Worm (Caenorhabditis elegans) whole organism, L3 larva: ENCODE results near the gene pkn-1.

Experiments used
- ZK546.5 ChIP-seq: sonication (generic microtip); optimal IDR thresholded peaks from 2 replicates; lab custom pipeline; 2017; ENCODE audit warnings: missing biosample characterization, missing genetic modification characterization
- ama-1 ChIP-seq: fragments of 150-350 bp; optimal IDR thresholded peaks from 2 replicates; lab custom pipeline; 2018
- ceh-16 ChIP-seq: sonication (generic microtip); optimal IDR thresholded peaks from 2 replicates; lab custom pipeline; 2017; ENCODE audit warnings: missing biosample characterization, missing genetic modification characterization
- ceh-28 ChIP-seq: fragments of 150-350 bp; optimal IDR thresholded peaks from 2 replicates; lab custom pipeline; 2014; ENCODE audit warnings: missing biosample characterization, missing genetic modification reagents, missing genetic modification characterization
- ceh-82 ChIP-seq: fragments of 150-350 bp; optimal IDR thresholded peaks from 2 replicates; lab custom pipeline; 2014; ENCODE audit warnings: missing biosample characterization, missing genetic modification characterization
- ceh-9 ChIP-seq: sonication (generic microtip); optimal IDR thresholded peaks from 2 replicates; lab custom pipeline; 2018; ENCODE audit warnings: missing biosample characterization, missing genetic modification characterization
- daf-12 ChIP-seq: fragments of 150-350 bp; optimal IDR thresholded peaks from 2 replicates; lab custom pipeline; 2014; ENCODE audit warnings: missing biosample characterization, missing genetic modification reagents, missing genetic modification characterization
- elt-1 ChIP-seq: fragments of 150-350 bp; optimal IDR thresholded peaks from 2 replicates; lab custom pipeline; 2014; ENCODE audit warnings: missing biosample characterization, missing genetic modification characterization
- elt-2 ChIP-seq: sonication (generic microtip); optimal IDR thresholded peaks from 2 replicates; lab custom pipeline; 2016; ENCODE audit warnings: missing genetic modification reagents, mild to moderate bottlenecking, missing genetic modification characterization, missing compliant biosample characterization
- elt-3 ChIP-seq, 3 experiments: fragments of 150-350 bp in 1 of 3; sonication (generic microtip) in 2 of 3; optimal IDR thresholded peaks; 2 replicates in 2 of 3; 4 replicates in 1 of 3; lab custom pipeline; 2014 to 2017; ENCODE audit warnings: missing biosample characterization in 3 of 3, missing genetic modification characterization in 3 of 3
- fkh-10 ChIP-seq: sonication (generic microtip); optimal IDR thresholded peaks from 2 replicates; lab custom pipeline; 2017; ENCODE audit warnings: missing biosample characterization, missing genetic modification reagents, missing genetic modification characterization
- fkh-2 ChIP-seq: fragments of 150-350 bp; optimal IDR thresholded peaks from 2 replicates; lab custom pipeline; 2014; ENCODE audit warnings: missing biosample characterization, missing genetic modification reagents, missing genetic modification characterization
- fos-1 ChIP-seq: fragments of 150-350 bp; optimal IDR thresholded peaks from 2 replicates; lab custom pipeline; 2014; ENCODE audit warnings: missing biosample characterization, missing genetic modification characterization
- hmg-11 ChIP-seq: sonication (generic microtip); optimal IDR thresholded peaks from 2 replicates; lab custom pipeline; 2016; ENCODE audit warnings: missing genetic modification characterization, missing compliant biosample characterization
- jun-1 ChIP-seq: fragments of 150-350 bp; optimal IDR thresholded peaks from 2 replicates; lab custom pipeline; 2014; ENCODE audit warnings: missing biosample characterization, missing genetic modification reagents, missing genetic modification characterization
- lin-15B ChIP-seq: fragments of 150-350 bp; optimal IDR thresholded peaks from 2 replicates; lab custom pipeline; 2014; ENCODE audit warnings: missing biosample characterization, missing genetic modification characterization
- lin-39 ChIP-seq: fragments of 150-350 bp; optimal IDR thresholded peaks from 2 replicates; lab custom pipeline; 2018; ENCODE audit warnings: missing biosample characterization, missing genetic modification reagents, missing genetic modification characterization
- lsy-12 ChIP-seq: sonication (generic microtip); optimal IDR thresholded peaks from 2 replicates; lab custom pipeline; 2016; ENCODE audit warnings: mild to moderate bottlenecking, missing genetic modification characterization, missing compliant biosample characterization
- mdl-1 ChIP-seq: fragments of 150-350 bp; optimal IDR thresholded peaks from 2 replicates; lab custom pipeline; 2014; ENCODE audit warnings: missing biosample characterization, missing genetic modification characterization
- mml-1 ChIP-seq: fragments of 150-350 bp; sonication (generic microtip); optimal IDR thresholded peaks from 3 replicates; lab custom pipeline; 2014; ENCODE audit warnings: missing biosample characterization, missing genetic modification characterization
- nfya-1 ChIP-seq: sonication (generic microtip); optimal IDR thresholded peaks from 2 replicates; lab custom pipeline; 2017; ENCODE audit warnings: missing genetic modification characterization, mild to moderate bottlenecking, missing compliant biosample characterization, antibody characterized with exemption, moderate library complexity; ENCODE audit not compliant: insufficient read depth
- nhr-11 ChIP-seq: fragments of 150-350 bp; optimal IDR thresholded peaks from 2 replicates; lab custom pipeline; 2014; ENCODE audit warnings: missing biosample characterization, missing genetic modification characterization
- nhr-12 ChIP-seq: fragments of 150-350 bp; optimal IDR thresholded peaks from 2 replicates; lab custom pipeline; 2014; ENCODE audit warnings: missing biosample characterization, missing genetic modification characterization
- nhr-23 ChIP-seq: fragments of 150-350 bp; optimal IDR thresholded peaks from 2 replicates; lab custom pipeline; 2014; ENCODE audit warnings: missing biosample characterization, missing genetic modification reagents, missing genetic modification characterization
- nhr-43 ChIP-seq: sonication (generic microtip); optimal IDR thresholded peaks from 2 replicates; lab custom pipeline; 2016; ENCODE audit warnings: mild to moderate bottlenecking, missing genetic modification characterization, missing compliant biosample characterization; ENCODE audit not compliant: poor library complexity, severe bottlenecking
- nhr-67 ChIP-seq: fragments of 150-350 bp; optimal IDR thresholded peaks from 2 replicates; lab custom pipeline; 2014; ENCODE audit warnings: missing biosample characterization, missing genetic modification characterization
- nhr-76 ChIP-seq: fragments of 150-350 bp; sonication (generic microtip); optimal IDR thresholded peaks from 5 replicates; lab custom pipeline; 2014; ENCODE audit warnings: missing biosample characterization, missing genetic modification characterization
- nhr-77 ChIP-seq: fragments of 150-350 bp; optimal IDR thresholded peaks from 2 replicates; lab custom pipeline; 2014; ENCODE audit warnings: missing biosample characterization, missing genetic modification characterization
- pha-4 ChIP-seq: fragments of 150-350 bp; optimal IDR thresholded peaks from 2 replicates; lab custom pipeline; 2014; ENCODE audit warnings: missing biosample characterization, missing genetic modification reagents, missing genetic modification characterization
- pqm-1 ChIP-seq: fragments of 150-350 bp; optimal IDR thresholded peaks from 2 replicates; lab custom pipeline; 2017; ENCODE audit warnings: missing biosample characterization, missing genetic modification characterization, inconsistent platforms
- sea-2 ChIP-seq: fragments of 150-350 bp; sonication (generic microtip); optimal IDR thresholded peaks from 4 replicates; lab custom pipeline; 2014; ENCODE audit warnings: missing biosample characterization, missing genetic modification reagents, missing genetic modification characterization
- skn-1 ChIP-seq: fragments of 150-350 bp; optimal IDR thresholded peaks from 2 replicates; lab custom pipeline; 2014; ENCODE audit warnings: missing biosample characterization, missing genetic modification characterization
- snpc-4 ChIP-seq: fragments of 150-350 bp; optimal IDR thresholded peaks from 2 replicates; lab custom pipeline; 2014; ENCODE audit warnings: missing biosample characterization, missing genetic modification characterization
- tbx-2 ChIP-seq: sonication (generic microtip); optimal IDR thresholded peaks from 2 replicates; lab custom pipeline; 2016; ENCODE audit warnings: mild to moderate bottlenecking, missing genetic modification characterization, missing compliant biosample characterization
- unc-39 ChIP-seq: sonication (generic microtip); optimal IDR thresholded peaks from 4 replicates; lab custom pipeline; 2017; ENCODE audit warnings: missing biosample characterization, missing genetic modification characterization
- unc-62 ChIP-seq: fragments of 150-350 bp; sonication (generic microtip); optimal IDR thresholded peaks from 4 replicates; lab custom pipeline; 2014; ENCODE audit warnings: missing biosample characterization, missing genetic modification reagents, missing genetic modification characterization
- ztf-11 ChIP-seq: fragments of 150-350 bp; optimal IDR thresholded peaks from 2 replicates; lab custom pipeline; 2014; ENCODE audit warnings: missing biosample characterization, missing genetic modification characterization
- ztf-4 ChIP-seq: fragments of 150-350 bp; optimal IDR thresholded peaks from 2 replicates; lab custom pipeline; 2014; ENCODE audit warnings: missing biosample characterization, missing genetic modification characterization

pkn-1 gene

DNA sequence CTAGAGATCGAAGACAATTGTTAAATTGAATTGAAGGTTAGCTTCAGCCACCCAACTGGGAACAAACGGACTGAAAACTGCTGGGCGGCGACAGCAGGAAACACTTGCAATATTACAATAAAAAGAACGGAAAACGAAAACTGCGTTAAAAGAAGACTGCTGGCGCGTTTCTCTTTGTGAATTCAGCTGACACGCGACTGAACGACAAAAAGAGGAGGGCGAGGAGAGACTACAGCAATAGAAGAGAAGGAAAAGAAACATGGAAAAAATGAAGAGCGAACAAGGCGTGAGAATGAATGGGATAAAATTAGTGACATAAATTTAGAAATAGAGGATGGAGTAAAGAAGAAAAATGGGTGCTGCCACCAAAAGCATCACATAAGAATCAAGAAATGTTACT lies 19.4 kb upstream of the pkn-1 start (continued):
- TF ChIP-seq ztf-4 (tag; lab: Kevin White, UChicago) (peak; percentile 1), nhr-23 (peak; percentile 98), fkh-2 (tag; lab: Kevin White, UChicago) (no peak), ZK546.5 (tag; lab: Kevin White, UChicago) (no peak), jun-1 (tag; lab: Kevin White, UChicago) (peak; percentile 86), fkh-10 (GFP tag; lab: Kevin White, UChicago) (peak; percentile 69), unc-39 (tag; lab: Kevin White, UChicago) (no peak), elt-1 (tag; lab: Kevin White, UChicago) (peak; percentile 5), skn-1 (tag; lab: Kevin White, UChicago) (peak; percentile 61), ceh-82 (tag; lab: Kevin White, UChicago) (peak; percentile 53), ceh-28 (tag; lab: Kevin White, UChicago) (peak; percentile 73), mml-1 (tag; lab: Kevin White, UChicago) (no peak), lin-39 (peak; percentile 57), mdl-1 (peak; percentile 82), ceh-9 (no peak), elt-3 (tag; optimal IDR thresholded peaks at IDR 0.05; lab: Kevin White, UChicago) (no peak), daf-12 (tag; lab: Kevin White, UChicago) (no peak), ceh-16 (no peak), nhr-76 (tag; lab: Kevin White, UChicago) (no peak)

- TF ChIP-seq nhr-12 (tag; lab: Kevin White, UChicago) (no peak), pha-4 (tag; lab: Kevin White, UChicago) (peak; percentile 32), sea-2 (GFP tag; lab: Kevin White, UChicago) (no peak), unc-62 (GFP tag; lab: Kevin White, UChicago) (no peak), pqm-1 (peak; percentile 5), nhr-11 (tag; lab: Kevin White, UChicago) (no peak), nhr-67 (no peak), nhr-43 (tag; lab: Kevin White, UChicago) (no peak), fkh-2 (tag; lab: Kevin White, UChicago) (no peak), tbx-2 (no peak), nhr-23 (no peak), elt-2 (tag; lab: Kevin White, UChicago) (peak; percentile 54), ceh-28 (tag; lab: Kevin White, UChicago) (no peak), ceh-9 (no peak), jun-1 (tag; lab: Kevin White, UChicago) (no peak), lsy-12 (tag; lab: Kevin White, UChicago) (no peak), hmg-11 (no peak), ztf-11 (tag; lab: Kevin White, UChicago) (no peak), skn-1 (tag; lab: Kevin White, UChicago) (no peak), nfya-1 (tag; lab: Kevin White, UChicago) (no peak)
Observed at ce11 chrX:10379678-10380077, 17.4 kb upstream of the pkn-1 start, which contains the start of gene rme-4. Gene rme-4, minus strand, starts transcription at chrX:10379845.

DNA sequence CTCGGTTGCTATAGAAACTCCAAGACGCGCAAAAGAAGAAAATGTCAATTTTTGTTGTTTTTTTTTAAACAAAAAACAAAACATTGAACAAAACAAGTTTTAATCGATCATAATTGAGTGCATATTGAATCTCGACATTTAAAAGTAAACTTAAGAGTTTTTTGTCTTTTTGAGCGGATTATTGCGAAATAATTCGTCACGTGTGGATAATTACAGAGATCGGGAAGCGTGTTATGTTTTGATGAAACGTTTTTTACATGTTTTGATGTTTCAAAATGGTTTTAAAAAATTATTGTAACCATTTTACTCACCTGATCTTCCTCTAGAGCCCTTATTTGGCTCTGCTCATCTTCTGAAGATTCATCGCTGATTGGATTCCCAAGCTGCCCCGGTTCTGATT lies 11.0 kb upstream of the pkn-1 start:
- peak; percentile 33 for TF ChIP-seq skn-1 (tag; lab: Kevin White, UChicago)
- TF ChIP-seq elt-1 (tag; lab: Kevin White, UChicago), result no peak

ce11 chrX:10386408-10386807 lies 10.6 kb upstream of the pkn-1 start, which contains the start of gene dyf-6:
Gene dyf-6, minus strand, starts transcription at chrX:10386508.
- TF ChIP-seq elt-1 (tag; lab: Kevin White, UChicago) (no peak), jun-1 (tag; lab: Kevin White, UChicago) (no peak), sea-2 (GFP tag; lab: Kevin White, UChicago) (no peak), fos-1 (tag; lab: Kevin White, UChicago) (no peak), nhr-43 (tag; lab: Kevin White, UChicago) (no peak), snpc-4 (tag; lab: Kevin White, UChicago) (no peak), pha-4 (tag; lab: Kevin White, UChicago) (no peak), ama-1 (lab: Kevin White, UChicago) (no peak), skn-1 (tag; lab: Kevin White, UChicago) (no peak), pqm-1 (no peak), ceh-16 (no peak), nhr-77 (no peak), ztf-4 (tag; lab: Kevin White, UChicago) (no peak), nhr-67 (no peak), lin-15B (tag; lab: Kevin White, UChicago) (no peak), ceh-9 (no peak)
